Fruit fly (Drosophila melanogaster) whole organism, embryonic: ENCODE results near the gene Rbp6.
A peak's percentile ranks its signal among the peaks of the same experiment; 100 is the strongest.

Experiments used
- Adf1 ChIP-seq: fragments of 200-800 bp; sonication (Bioruptor generic); IDR thresholded peaks from 2 replicates; pipeline ENCODE4 v1.3.6; 2022; ENCODE audit warnings: missing biosample characterization, missing genetic modification characterization
- CG11456 ChIP-seq: fragments of 200-800 bp; sonication (Bioruptor generic); IDR thresholded peaks from 3 replicates; pipeline ENCODE4 v1.3.6; 2022; ENCODE audit warnings: missing biosample characterization, missing genetic modification characterization
- CG11504 ChIP-seq: fragments of 200-800 bp; sonication (Bioruptor generic); optimal IDR thresholded peaks from 3 replicates; lab custom pipeline; 2019; ENCODE audit warnings: missing biosample characterization, mild to moderate bottlenecking, missing genetic modification characterization, moderate library complexity
- CG13296 ChIP-seq: fragments of 200-800 bp; sonication (Bioruptor generic); optimal IDR thresholded peaks from 3 replicates; lab custom pipeline; 2018; ENCODE audit warnings: missing biosample characterization, mild to moderate bottlenecking, missing genetic modification characterization
- CG13775 ChIP-seq: fragments of 200-800 bp; sonication (Bioruptor generic); optimal IDR thresholded peaks from 3 replicates; lab custom pipeline; 2017; ENCODE audit warnings: missing biosample characterization, mild to moderate bottlenecking, missing genetic modification characterization
- CG13894 ChIP-seq: fragments of 200-800 bp; sonication (Bioruptor generic); optimal IDR thresholded peaks from 3 replicates; lab custom pipeline; 2018; ENCODE audit warnings: missing biosample characterization, mild to moderate bottlenecking, missing genetic modification characterization, moderate library complexity
- CG15479 ChIP-seq: fragments of 200-800 bp; sonication (Bioruptor generic); optimal IDR thresholded peaks from 3 replicates; lab custom pipeline; 2019; ENCODE audit warnings: missing biosample characterization, mild to moderate bottlenecking, missing genetic modification characterization, moderate library complexity
- CG15696 ChIP-seq: fragments of 200-800 bp; sonication (Bioruptor generic); optimal IDR thresholded peaks from 2 replicates; lab custom pipeline; 2019; ENCODE audit warnings: missing biosample characterization, mild to moderate bottlenecking, missing genetic modification characterization, moderate library complexity
- CG2875 ChIP-seq: fragments of 200-800 bp; sonication (Bioruptor generic); optimal IDR thresholded peaks from 2 replicates; lab custom pipeline; 2017; ENCODE audit warnings: missing biosample characterization, mild to moderate bottlenecking, missing genetic modification characterization, missing genetic modification reagents
- CG32767 ChIP-seq: fragments of 200-800 bp; sonication (Bioruptor generic); IDR thresholded peaks from 2 replicates; pipeline ENCODE4 v1.3.6; 2022; ENCODE audit warnings: missing biosample characterization, missing genetic modification characterization
- CG34376 ChIP-seq: fragments of 200-800 bp; sonication (Bioruptor generic); optimal IDR thresholded peaks from 2 replicates; lab custom pipeline; 2018; ENCODE audit warnings: missing biosample characterization, mild to moderate bottlenecking, missing genetic modification characterization
- CG43689 ChIP-seq: fragments of 200-800 bp; sonication (Bioruptor generic); IDR thresholded peaks from 2 replicates; pipeline ENCODE4 v1.3.6; 2022; ENCODE audit warnings: missing biosample characterization, missing genetic modification characterization
- CG4707 ChIP-seq: fragments of 200-800 bp; sonication (Bioruptor generic); optimal IDR thresholded peaks from 2 replicates; lab custom pipeline; 2018; ENCODE audit warnings: missing biosample characterization, mild to moderate bottlenecking, missing genetic modification characterization, moderate library complexity
- CG6654 ChIP-seq: fragments of 200-800 bp; sonication (Bioruptor generic); optimal IDR thresholded peaks from 2 replicates; lab custom pipeline; 2017; ENCODE audit warnings: missing biosample characterization, mild to moderate bottlenecking, missing genetic modification characterization
- CG7839 ChIP-seq: fragments of 200-800 bp; sonication (Bioruptor generic); optimal IDR thresholded peaks from 3 replicates; lab custom pipeline; 2018; ENCODE audit warnings: missing biosample characterization, mild to moderate bottlenecking, missing genetic modification characterization, moderate library complexity
- CTCF ChIP-seq: fragments of 200-800 bp; sonication (Bioruptor generic); optimal IDR thresholded peaks from 2 replicates; lab custom pipeline; 2017; ENCODE audit warnings: missing biosample characterization, mild to moderate bottlenecking, missing genetic modification characterization, moderate library complexity
- Deaf1 ChIP-seq: fragments of 200-800 bp; optimal IDR thresholded peaks from 3 replicates; lab custom pipeline; 2019; ENCODE audit warnings: missing biosample characterization, mild to moderate bottlenecking, missing genetic modification characterization, moderate library complexity
- Ets65A ChIP-seq: fragments of 200-800 bp; sonication (Bioruptor generic); peaks from one replicate; lab custom pipeline; 2016; ENCODE audit warnings: missing biosample characterization, missing genetic modification characterization
- Fer1 ChIP-seq: fragments of 200-800 bp; sonication (Bioruptor generic); optimal IDR thresholded peaks from 2 replicates; lab custom pipeline; 2017; ENCODE audit warnings: missing biosample characterization, mild to moderate bottlenecking, missing genetic modification characterization
- H15 ChIP-seq: fragments of 200-800 bp; sonication (Bioruptor generic); IDR thresholded peaks from 3 replicates; pipeline ENCODE4 v1.3.6; 2022; ENCODE audit warnings: missing biosample characterization, missing genetic modification characterization
- Hand ChIP-seq: fragments of 200-800 bp; sonication (Bioruptor generic); optimal IDR thresholded peaks from 2 replicates; lab custom pipeline; 2017; ENCODE audit warnings: mild to moderate bottlenecking, missing biosample characterization, missing genetic modification reagents, missing genetic modification characterization
- Lim3 ChIP-seq: fragments of 200-800 bp; sonication (Bioruptor generic); IDR thresholded peaks from 2 replicates; pipeline ENCODE4 v1.3.6; 2022; ENCODE audit warnings: missing biosample characterization, missing genetic modification characterization
- Trl ChIP-seq, 3 experiments: fragments of >200 bp in 2 of 3; fragments of 200-800 bp in 1 of 3; sonication (Bioruptor generic) in 1 of 3; optimal IDR thresholded peaks; 2 replicates in 1 of 3; 3 replicates in 2 of 3; lab custom pipeline; 2016 to 2017; ENCODE audit warnings: missing biosample characterization in 1 of 3, missing genetic modification characterization in 1 of 3
- Xbp1 ChIP-seq: fragments of 200-800 bp; sonication (Bioruptor generic); optimal IDR thresholded peaks from 3 replicates; lab custom pipeline; 2016; ENCODE audit warnings: missing biosample characterization, mild to moderate bottlenecking, missing genetic modification characterization
- abd-A ChIP-seq: fragments of 200-800 bp; sonication (Bioruptor generic); optimal IDR thresholded peaks from 3 replicates; lab custom pipeline; 2019; ENCODE audit warnings: missing biosample characterization, mild to moderate bottlenecking, missing genetic modification characterization, moderate library complexity
- cg ChIP-seq: fragments of 200-800 bp; sonication (Bioruptor generic); optimal IDR thresholded peaks from 3 replicates; lab custom pipeline; 2019; ENCODE audit warnings: missing biosample characterization, mild to moderate bottlenecking, missing genetic modification characterization, moderate library complexity
- corto ChIP-seq: fragments of 200-800 bp; sonication (Bioruptor generic); optimal IDR thresholded peaks from 2 replicates; lab custom pipeline; 2016; ENCODE audit warnings: missing biosample characterization, mild to moderate bottlenecking, missing genetic modification characterization, moderate library complexity
- crol ChIP-seq: fragments of 200-800 bp; sonication (Bioruptor generic); IDR thresholded peaks from 2 replicates; pipeline ENCODE4 v1.3.6; 2022; ENCODE audit warnings: missing biosample characterization, missing genetic modification characterization
- dysf ChIP-seq: fragments of 200-800 bp; sonication (Bioruptor generic); IDR thresholded peaks from 3 replicates; pipeline ENCODE4 v1.3.6; 2022; ENCODE audit warnings: missing biosample characterization, missing genetic modification characterization
- ewg ChIP-seq: fragments of 200-800 bp; sonication (Bioruptor generic); optimal IDR thresholded peaks from 3 replicates; lab custom pipeline; 2017; ENCODE audit warnings: mild to moderate bottlenecking, missing biosample characterization, missing genetic modification reagents, missing genetic modification characterization
- gsb ChIP-seq: fragments of 200-800 bp; sonication (Bioruptor generic); IDR thresholded peaks from 2 replicates; pipeline ENCODE4 v1.3.6; 2022; ENCODE audit warnings: missing biosample characterization, missing genetic modification characterization
- mirr ChIP-seq: fragments of 200-800 bp; sonication (Bioruptor generic); optimal IDR thresholded peaks from 3 replicates; lab custom pipeline; 2018; ENCODE audit warnings: missing biosample characterization, mild to moderate bottlenecking, missing genetic modification characterization
- peb ChIP-seq: fragments of 200-800 bp; sonication (Bioruptor generic); IDR thresholded peaks from 2 replicates; pipeline ENCODE4 v1.3.6; 2022; ENCODE audit warnings: missing biosample characterization, missing genetic modification characterization
- rib ChIP-seq: fragments of 200-800 bp; sonication (Bioruptor generic); IDR thresholded peaks from 2 replicates; pipeline ENCODE4 v1.3.6; 2022; ENCODE audit warnings: missing biosample characterization, missing genetic modification characterization
- ttk ChIP-seq: fragments of 200-800 bp; sonication (Bioruptor generic); IDR thresholded peaks from 2 replicates; pipeline ENCODE4 v2.1.2; 2022; ENCODE audit warnings: missing biosample characterization, missing genetic modification characterization
- vfl ChIP-seq: fragments of 200-800 bp; sonication (Bioruptor generic); optimal IDR thresholded peaks from 2 replicates; lab custom pipeline; 2016; ENCODE audit warnings: missing biosample characterization, missing genetic modification characterization

Rbp6 gene

DNA sequence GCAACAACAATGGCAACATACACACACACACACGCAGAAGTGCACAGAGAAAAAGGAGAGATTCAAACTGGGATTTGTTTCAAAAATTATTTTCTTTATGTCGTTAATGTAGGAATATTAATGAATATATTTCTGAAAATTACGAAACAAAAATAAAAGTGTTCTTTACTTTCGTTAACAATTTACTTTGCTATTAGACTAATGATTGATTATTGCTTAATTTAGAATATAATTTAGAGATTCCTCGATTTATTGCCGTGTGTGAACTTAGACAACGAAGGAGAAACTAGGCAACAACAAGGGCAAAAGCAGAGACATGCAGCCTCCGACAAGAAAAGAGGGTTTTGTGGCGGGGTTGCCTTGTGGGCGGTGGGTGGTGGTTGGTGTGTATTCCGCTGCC, 68.1 kb downstream of the Rbp6 start:
- TF ChIP-seq CG15696 (tag; lab: Kevin White, UChicago) = no peak
- no peak for TF ChIP-seq CG13296 (GFP tag; lab: Kevin White, UChicago)

DNA sequence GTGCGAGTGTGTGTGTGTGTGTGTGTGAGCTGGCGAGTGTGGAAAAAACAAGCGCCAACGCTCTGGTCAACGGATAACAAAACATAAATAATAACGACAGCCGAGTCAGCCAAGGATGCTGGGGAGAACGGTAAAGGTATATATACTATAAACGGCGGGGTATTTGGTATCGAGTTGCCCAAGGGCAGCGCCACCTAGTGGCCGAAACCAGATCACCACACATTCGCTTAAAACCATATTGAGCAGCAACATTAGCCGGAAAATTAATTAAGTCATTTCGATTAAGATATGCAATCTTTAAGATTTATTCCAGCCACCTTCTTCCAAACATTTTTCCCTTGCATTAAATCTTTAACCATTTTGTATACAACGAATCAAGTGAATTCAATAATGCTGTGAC, 84.5 kb downstream of the Rbp6 start:
- peak; percentile 71 for TF ChIP-seq CTCF (GFP tag; lab: Kevin White, UChicago)
- no peak for TF ChIP-seq CG15479 (GFP tag; lab: Kevin White, UChicago)
- TF ChIP-seq dysf (GFP tag; lab: Robert Waterston, UW) = 0 out of 3 replicates have a peak, but pooled peaks have one; percentile 8

- TF ChIP-seq gsb (GFP tag; lab: Robert Waterston, UW) (no peak), CG7839 (no peak), corto (GFP tag; lab: Kevin White, UChicago) (no peak), CG11504 (tag; lab: Kevin White, UChicago) (no peak), Deaf1 (peak; percentile 35), CG43689 (GFP tag; lab: Robert Waterston, UW) (no peak), Xbp1 (GFP tag; lab: Kevin White, UChicago) (no peak), crol (peak; percentile 47; the same call in 1 of the 2 replicates), CG13775 (GFP tag; lab: Kevin White, UChicago) (no peak), Fer1 (GFP tag; lab: Kevin White, UChicago) (peak; percentile 25), CG6654 (GFP tag; lab: Kevin White, UChicago) (no peak), H15 (no peak), CG11456 (GFP tag; lab: Robert Waterston, UW) (0 out of 3 replicates have a peak, but pooled peaks have one; percentile 42), ewg (peak; percentile 81), CG34376 (GFP tag; lab: Kevin White, UChicago) (peak; percentile 36), rib (GFP tag; lab: Robert Waterston, UW) (no peak), Adf1 (GFP tag; lab: Robert Waterston, UW) (peak; percentile 87), mirr (GFP tag; lab: Kevin White, UChicago) (peak; percentile 6), cg (GFP tag; lab: Kevin White, UChicago) (peak; percentile 51), abd-A (tag; lab: Kevin White, UChicago) (peak; percentile 40), ttk (GFP tag; lab: Robert Waterston, UW) (no peak), Hand (GFP tag; lab: Kevin White, UChicago) (peak; percentile 6), Trl (optimal IDR thresholded peaks at IDR 0.05; lab: Kevin White, UChicago) (peak; percentile 53 to 77), Trl (GFP tag; optimal IDR thresholded peaks at IDR 0.05; lab: Kevin White, UChicago) (no peak), Ets65A (GFP tag; lab: Kevin White, UChicago) (peak; percentile 64), CG32767 (GFP tag; lab: Robert Waterston, UW) (no peak), CG4707 (GFP tag; lab: Kevin White, UChicago) (no peak)
These were observed 88.0 kb downstream of the Rbp6 start for dm6 chr3L:17149858-17150516.

- TF ChIP-seq ewg = peak; percentile 28
- peak; percentile 12 for TF ChIP-seq Deaf1
- TF ChIP-seq crol = peak; percentile 91
- no peak for TF ChIP-seq vfl (GFP tag; lab: Kevin White, UChicago)
- peak; percentile 51 to 74 for TF ChIP-seq Trl (optimal IDR thresholded peaks at IDR 0.05; lab: Kevin White, UChicago)
- TF ChIP-seq Trl (GFP tag; optimal IDR thresholded peaks at IDR 0.05; lab: Kevin White, UChicago) = no peak
- TF ChIP-seq Lim3 = peak; percentile 14; the same call in 1 of the 2 replicates
- TF ChIP-seq CG2875 (GFP tag; lab: Kevin White, UChicago) = no peak
- no peak for TF ChIP-seq peb (GFP tag; lab: Robert Waterston, UW)
- TF ChIP-seq abd-A (tag; lab: Kevin White, UChicago) = peak; percentile 38
- peak; percentile 36 for TF ChIP-seq CG13894 (tag; lab: Kevin White, UChicago)
- peak; percentile 71 for TF ChIP-seq Adf1 (GFP tag; lab: Robert Waterston, UW)
- TF ChIP-seq, all 482 proteins: peak for 8
These were observed 89.3 kb downstream of the Rbp6 start for dm6 chr3L:17148679-17149182.
